Worm (Caenorhabditis elegans): ENCODE measurements around the gene Y49E10.16.
A peak's percentile ranks its signal among the peaks of the same experiment; 100 is the strongest.
"Not testable (repeated sequence)": the region's sequence is repeated elsewhere in the genome, so short reads cannot be mapped to it uniquely, and the experiment has no call there.

Y49E10.16 gene

DNA sequence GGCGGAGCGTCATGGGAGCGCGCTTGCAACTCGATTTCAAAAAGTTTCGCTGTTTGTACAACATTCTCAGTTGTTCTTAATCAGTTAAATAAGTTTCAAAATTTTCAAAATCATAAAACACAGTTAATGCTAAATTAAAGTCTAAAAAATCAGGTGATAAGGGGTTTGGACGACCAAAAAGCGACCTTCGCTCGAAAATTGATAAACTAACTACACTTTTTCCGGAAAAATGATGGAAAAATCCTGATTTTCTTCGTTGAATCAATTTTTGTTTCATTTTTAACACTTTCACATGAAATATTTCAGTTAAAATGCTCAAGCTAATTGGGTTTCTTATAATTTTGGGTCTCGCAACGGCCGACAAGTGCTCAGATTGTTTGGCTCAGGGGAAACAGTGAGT is at the start of gene Y49E10.16:
Gene Y49E10.16, plus strand, starts transcription at position 301 of the 400 bp plus-strand sequence.
- TF ChIP-seq ztf-23 (GFP tag; IDR thresholded peaks at IDR 0.05) (no peak), flt-1 (GFP tag; IDR thresholded peaks at IDR 0.05) (no peak), T22C8.4 (GFP tag; IDR thresholded peaks at IDR 0.05) (no peak), cog-1 (tag; optimal IDR thresholded peaks at IDR 0.05) (no peak), ztf-29 (GFP tag; IDR thresholded peaks at IDR 0.05) (no peak), ref-1 (GFP tag; conservative IDR thresholded peaks at IDR 0.05) (no peak), klf-2 (GFP tag; conservative IDR thresholded peaks at IDR 0.05) (no peak), tab-1 (GFP tag; IDR thresholded peaks at IDR 0.05) (no peak), med-1 (GFP tag; optimal IDR thresholded peaks at IDR 0.05; ENCODE audit: insufficient read depth) (no peak)

DNA sequence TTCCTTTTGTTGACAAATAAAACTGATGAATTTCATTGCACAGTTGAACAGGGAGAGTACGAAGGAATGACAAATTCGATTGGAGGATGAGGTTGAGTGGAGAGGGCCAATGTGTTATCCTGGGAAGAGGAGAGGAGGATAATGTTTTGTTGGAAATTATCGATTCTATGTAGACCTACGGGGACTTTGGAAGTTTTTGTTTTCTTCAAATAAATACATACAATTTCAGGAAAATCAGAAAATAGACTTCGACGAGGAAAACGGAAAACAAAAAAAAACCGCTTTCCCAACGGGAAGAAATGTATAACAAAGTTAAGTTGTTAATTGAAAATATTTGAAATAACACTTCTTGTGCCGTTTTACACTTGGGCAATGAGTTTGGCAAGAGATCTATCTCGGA is 46.6 kb upstream of the Y49E10.16 start, which contains the start of gene Y49E10.4:
Gene Y49E10.4, minus strand, starts transcription at position 101 of the 400 bp plus-strand sequence.
- not testable (repeated sequence) for TF ChIP-seq med-1 (GFP tag; optimal IDR thresholded peaks at IDR 0.05; ENCODE audit: insufficient read depth); flt-1 (GFP tag; IDR thresholded peaks at IDR 0.05); ztf-23 (GFP tag; IDR thresholded peaks at IDR 0.05)

- not testable (repeated sequence) for TF ChIP-seq T22C8.4 (GFP tag; IDR thresholded peaks at IDR 0.05); tab-1 (GFP tag; IDR thresholded peaks at IDR 0.05); med-1 (GFP tag; optimal IDR thresholded peaks at IDR 0.05; ENCODE audit: insufficient read depth)
Observed at ce11 chrIII:12386597-12386996, 43.7 kb upstream of the Y49E10.16 start, which contains the start of gene Y49E10.30. Y49E10.30 (plus strand) TSS chrIII:12386897.

ce11 chrIII:12388106-12388505 is 42.2 kb upstream of the Y49E10.16 start:
- TF ChIP-seq ztf-23 (GFP tag; IDR thresholded peaks at IDR 0.05) (no peak), cog-1 (tag; optimal IDR thresholded peaks at IDR 0.05) (no peak), flt-1 (GFP tag; IDR thresholded peaks at IDR 0.05) (no peak), klf-2 (GFP tag; conservative IDR thresholded peaks at IDR 0.05) (no peak)

DNA sequence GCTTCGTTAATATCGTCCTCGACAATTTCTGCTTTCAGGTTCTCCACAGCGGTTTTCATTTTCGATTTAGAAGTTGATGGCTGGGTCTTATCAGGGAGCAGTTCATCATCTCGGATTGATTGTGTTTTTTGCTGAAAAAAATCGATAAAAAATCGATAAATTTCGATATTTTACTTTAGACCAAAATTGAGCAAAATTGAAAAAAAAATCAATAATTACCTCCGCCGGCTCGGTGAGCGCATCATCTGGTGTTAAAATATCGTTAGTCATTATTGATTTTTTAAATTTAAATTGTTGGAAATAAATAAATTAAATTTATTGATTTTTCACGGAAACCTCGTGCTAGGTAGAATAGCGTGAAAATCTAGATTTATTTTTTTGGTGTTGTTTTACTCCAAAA is 35.2 kb upstream of the Y49E10.16 start, which contains the start of gene Y49E10.10:
Gene Y49E10.10, plus strand, starts transcription at position 381 of the 400 bp plus-strand sequence.
- TF ChIP-seq cog-1 (tag; optimal IDR thresholded peaks at IDR 0.05) (no peak), T22C8.4 (GFP tag; IDR thresholded peaks at IDR 0.05) (peak; percentile 84), flt-1 (GFP tag; IDR thresholded peaks at IDR 0.05) (no peak), ref-1 (GFP tag; conservative IDR thresholded peaks at IDR 0.05) (no peak), tab-1 (GFP tag; IDR thresholded peaks at IDR 0.05) (no peak)

DNA sequence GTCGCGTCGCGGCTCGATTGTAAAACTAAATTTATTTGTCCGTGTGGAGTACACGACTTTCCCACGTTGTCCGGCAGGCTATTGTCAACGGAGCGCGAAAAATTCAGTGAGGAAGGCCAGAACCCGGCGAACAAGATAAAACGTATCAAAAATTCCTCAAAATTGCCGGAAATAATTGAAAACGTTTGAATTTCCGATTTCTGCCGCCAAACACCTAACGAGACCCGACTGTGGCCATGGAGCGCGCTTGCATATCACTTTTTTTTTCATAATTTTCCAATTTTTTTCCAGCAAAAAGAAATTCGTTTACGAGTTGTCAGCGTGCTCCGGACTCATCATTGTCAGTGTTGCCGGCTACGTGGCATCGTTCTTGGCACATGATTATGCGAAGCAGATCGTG is 31.8 kb upstream of the Y49E10.16 start:
- no peak for TF ChIP-seq tab-1 (GFP tag; IDR thresholded peaks at IDR 0.05)
- no peak for TF ChIP-seq ztf-29 (GFP tag; IDR thresholded peaks at IDR 0.05)
- TF ChIP-seq cog-1 (tag; optimal IDR thresholded peaks at IDR 0.05): no peak
- TF ChIP-seq med-1 (GFP tag; optimal IDR thresholded peaks at IDR 0.05; ENCODE audit: insufficient read depth): no peak
- no peak for TF ChIP-seq klf-2 (GFP tag; conservative IDR thresholded peaks at IDR 0.05)
- no peak for TF ChIP-seq ztf-23 (GFP tag; IDR thresholded peaks at IDR 0.05)
- no peak for TF ChIP-seq T22C8.4 (GFP tag; IDR thresholded peaks at IDR 0.05)
- TF ChIP-seq flt-1 (GFP tag; IDR thresholded peaks at IDR 0.05): no peak
- no peak for TF ChIP-seq ref-1 (GFP tag; conservative IDR thresholded peaks at IDR 0.05)

ce11 chrIII:12399709-12400108 is 30.6 kb upstream of the Y49E10.16 start:
- TF ChIP-seq med-1 (GFP tag; optimal IDR thresholded peaks at IDR 0.05; ENCODE audit: insufficient read depth): no peak
- TF ChIP-seq ztf-29 (GFP tag; IDR thresholded peaks at IDR 0.05): peak; percentile 62
- TF ChIP-seq cog-1 (tag; optimal IDR thresholded peaks at IDR 0.05): no peak
- peak; percentile 86 for TF ChIP-seq flt-1 (GFP tag; IDR thresholded peaks at IDR 0.05)
- peak; percentile 84 for TF ChIP-seq tab-1 (GFP tag; IDR thresholded peaks at IDR 0.05)
- TF ChIP-seq T22C8.4 (GFP tag; IDR thresholded peaks at IDR 0.05): peak; percentile 29; the same call in 1 of the 2 replicates
- TF ChIP-seq klf-2 (GFP tag; conservative IDR thresholded peaks at IDR 0.05): peak; percentile 46; the same call in 1 of the 2 replicates
- 0 out of 2 replicates have a peak, but pooled peaks have one; percentile 50 for TF ChIP-seq ref-1 (GFP tag; conservative IDR thresholded peaks at IDR 0.05)
- TF ChIP-seq ztf-23 (GFP tag; IDR thresholded peaks at IDR 0.05): peak; percentile 47; the same call in 1 of the 2 replicates

DNA sequence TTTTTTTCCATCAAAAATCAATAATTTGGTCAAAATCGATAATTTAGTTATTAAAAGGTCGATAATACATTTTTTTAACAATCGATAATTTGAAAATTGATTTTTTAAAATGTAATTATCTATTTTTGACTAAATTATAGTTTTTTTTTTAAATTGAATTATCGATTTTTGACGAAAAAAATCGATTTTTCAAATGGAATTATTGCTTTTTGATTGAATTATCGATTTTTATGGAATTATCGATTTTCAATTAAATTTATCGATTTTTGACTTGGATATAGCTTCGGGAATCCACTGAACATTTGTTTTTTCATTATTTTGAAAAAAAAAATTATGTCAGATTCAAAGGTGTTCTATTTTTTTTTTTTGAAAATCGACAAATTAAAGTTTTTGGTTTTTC is 20.0 kb upstream of the Y49E10.16 start:
- TF ChIP-seq klf-2 (GFP tag; conservative IDR thresholded peaks at IDR 0.05) (no peak), T22C8.4 (GFP tag; IDR thresholded peaks at IDR 0.05) (peak; percentile 70)

- TF ChIP-seq T22C8.4 (GFP tag; IDR thresholded peaks at IDR 0.05): peak; percentile 58; the same call in 1 of the 2 replicates
- no peak for TF ChIP-seq cog-1 (tag; optimal IDR thresholded peaks at IDR 0.05)
Observed at ce11 chrIII:12411059-12411458, 19.2 kb upstream of the Y49E10.16 start.

DNA sequence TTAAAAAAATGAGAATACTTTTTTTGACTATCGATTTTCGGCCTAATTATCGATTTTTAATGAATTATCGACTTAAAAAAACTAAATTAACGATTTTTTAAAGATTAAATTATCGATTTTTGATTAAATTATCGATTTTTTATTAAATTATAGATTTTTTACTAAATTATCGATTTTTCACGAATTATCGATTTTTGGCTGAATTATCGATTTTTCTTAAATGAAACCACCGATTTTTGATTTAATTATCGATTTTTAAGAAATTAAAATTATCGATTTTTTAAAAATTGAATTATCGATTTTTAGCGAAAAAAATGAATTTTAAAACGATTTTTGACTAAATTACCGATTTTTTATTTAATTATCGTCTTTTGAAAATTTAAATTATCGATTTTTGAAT is 18.6 kb upstream of the Y49E10.16 start:
- TF ChIP-seq med-1 (GFP tag; optimal IDR thresholded peaks at IDR 0.05; ENCODE audit: insufficient read depth) (no peak), T22C8.4 (GFP tag; IDR thresholded peaks at IDR 0.05) (peak; percentile 94)

DNA sequence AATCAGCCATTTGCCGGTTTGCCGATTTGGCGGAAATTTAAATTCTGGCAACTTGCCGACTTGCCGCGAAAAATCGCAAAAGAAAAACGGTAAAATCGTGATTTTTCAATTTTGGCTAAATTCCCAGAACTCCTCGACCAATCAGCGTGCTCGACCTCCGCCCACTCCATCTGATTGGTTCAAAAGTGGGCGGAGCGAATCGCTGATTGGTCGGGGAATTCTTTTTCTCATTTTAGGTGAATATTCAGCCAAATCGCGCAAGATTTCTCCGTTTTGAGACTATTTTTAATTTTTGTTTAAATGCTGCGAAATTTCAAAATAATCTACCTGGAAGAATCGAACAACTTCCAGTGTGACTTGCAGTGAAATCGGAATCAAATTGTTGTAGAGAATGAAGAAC is 15.8 kb upstream of the Y49E10.16 start:
- TF ChIP-seq med-1 (GFP tag; optimal IDR thresholded peaks at IDR 0.05; ENCODE audit: insufficient read depth) (no peak), ztf-23 (GFP tag; IDR thresholded peaks at IDR 0.05) (0 out of 2 replicates have a peak, but pooled peaks have one; percentile 24)

Measured in whole organism, midembryonic.